Worm (Caenorhabditis elegans) whole organism, L4 larva: ENCODE measurements around the gene F35F11.2.
A peak's percentile ranks its signal among the peaks of the same experiment; 100 is the strongest.

Source experiments
- F10B5.3 ChIP-seq: sonication (generic microtip); optimal IDR thresholded peaks from 2 replicates; lab custom pipeline; 2016; ENCODE audit warnings: mild to moderate bottlenecking, missing genetic modification characterization, missing compliant biosample characterization
- F37D6.2 ChIP-seq: sonication (generic microtip); optimal IDR thresholded peaks from 2 replicates; lab custom pipeline; 2016; ENCODE audit warnings: mild to moderate bottlenecking, missing genetic modification characterization, missing compliant biosample characterization
- Y105C5A.15 ChIP-seq: fragments of 200-800 bp; sonication (Bioruptor generic); IDR thresholded peaks from 2 replicates; pipeline ENCODE4 v1.3.6; 2022; ENCODE audit warnings: missing genetic modification characterization, missing compliant biosample characterization
- ZK546.5 ChIP-seq, 2 experiments: sonication (generic microtip); optimal IDR thresholded peaks; 2 replicates each; lab custom pipeline; 2017; ENCODE audit warnings: missing biosample characterization in 2 of 2, missing genetic modification characterization in 2 of 2
- aha-1 ChIP-seq: fragments of 150-350 bp; peaks from one replicate; lab custom pipeline; 2014; ENCODE audit warnings: missing biosample characterization, missing genetic modification characterization
- ama-1 ChIP-seq: fragments of 150-350 bp; optimal IDR thresholded peaks from 2 replicates; lab custom pipeline; 2014; ENCODE audit warnings: inconsistent platforms, mixed read lengths
- arid-1 ChIP-seq: fragments of 200-800 bp; sonication (Bioruptor generic); conservative IDR thresholded peaks from 2 replicates; pipeline ENCODE4 v1.3.6; 2022; ENCODE audit warnings: missing genetic modification reagents, missing genetic modification characterization, missing compliant biosample characterization
- ceh-44 ChIP-seq: fragments of 200-800 bp; sonication (Bioruptor generic); IDR thresholded peaks from 2 replicates; pipeline ENCODE4 v1.3.6; 2022; ENCODE audit warnings: missing genetic modification reagents, missing genetic modification characterization, missing compliant biosample characterization
- ceh-82 ChIP-seq: sonication (generic microtip); optimal IDR thresholded peaks from 2 replicates; lab custom pipeline; 2017; ENCODE audit warnings: missing biosample characterization, missing genetic modification characterization
- daf-19 ChIP-seq: fragments of 200-800 bp; sonication (Bioruptor generic); conservative IDR thresholded peaks from 2 replicates; pipeline ENCODE4 v1.3.6; 2022; ENCODE audit warnings: missing genetic modification characterization, missing compliant biosample characterization
- daf-8 ChIP-seq: fragments of 200-800 bp; sonication (Bioruptor generic); IDR thresholded peaks from 2 replicates; pipeline ENCODE4 v1.3.6; 2022; ENCODE audit warnings: missing genetic modification characterization, missing compliant biosample characterization
- dmd-8 ChIP-seq: fragments of 200-800 bp; sonication (Bioruptor generic); IDR thresholded peaks from 2 replicates; pipeline ENCODE4 v1.3.6; 2022; ENCODE audit warnings: missing genetic modification characterization, missing compliant biosample characterization
- dmd-9 ChIP-seq: fragments of 200-800 bp; sonication (Bioruptor generic); IDR thresholded peaks from 2 replicates; pipeline ENCODE4 v1.3.6; 2022; ENCODE audit warnings: missing genetic modification reagents, missing genetic modification characterization, missing compliant biosample characterization
- dpl-1 ChIP-seq: fragments of 150-350 bp; optimal IDR thresholded peaks from 2 replicates; lab custom pipeline; 2014; ENCODE audit warnings: missing biosample characterization, missing genetic modification reagents, missing genetic modification characterization
- egl-27 ChIP-seq: sonication (generic microtip); optimal IDR thresholded peaks from 3 replicates; lab custom pipeline; 2017; ENCODE audit warnings: missing biosample characterization, missing genetic modification reagents, missing genetic modification characterization
- fkh-10 ChIP-seq: fragments of 150-350 bp; optimal IDR thresholded peaks from 2 replicates; lab custom pipeline; 2014; ENCODE audit warnings: missing biosample characterization, missing genetic modification reagents, missing genetic modification characterization
- fos-1 ChIP-seq: fragments of 150-350 bp; optimal IDR thresholded peaks from 2 replicates; lab custom pipeline; 2014; ENCODE audit warnings: missing biosample characterization, missing genetic modification characterization
- jun-1 ChIP-seq: fragments of 150-350 bp; optimal IDR thresholded peaks from 2 replicates; lab custom pipeline; 2014; ENCODE audit warnings: missing biosample characterization, missing genetic modification reagents, missing genetic modification characterization
- lim-7 ChIP-seq: fragments of 200-800 bp; sonication (Bioruptor generic); IDR thresholded peaks from 2 replicates; pipeline ENCODE4 v1.3.6; 2022; ENCODE audit warnings: missing genetic modification characterization, missing compliant biosample characterization
- lin-29 ChIP-seq: fragments of 200-800 bp; sonication (Bioruptor generic); IDR thresholded peaks from 2 replicates; pipeline ENCODE4 v1.3.6; 2022; ENCODE audit warnings: missing genetic modification reagents, missing genetic modification characterization, missing compliant biosample characterization
- lin-38 ChIP-seq: fragments of 200-800 bp; sonication (Bioruptor generic); IDR thresholded peaks from 2 replicates; pipeline ENCODE4 v1.3.6; 2022; ENCODE audit warnings: missing genetic modification reagents, missing genetic modification characterization, missing compliant biosample characterization
- mes-2 ChIP-seq: sonication (generic microtip); optimal IDR thresholded peaks from 2 replicates; lab custom pipeline; 2016; ENCODE audit warnings: missing genotype, mild to moderate bottlenecking, missing genetic modification characterization, missing compliant biosample characterization; ENCODE audit not compliant: poor library complexity, severe bottlenecking
- mxl-2 ChIP-seq: fragments of 200-800 bp; sonication (Bioruptor generic); conservative IDR thresholded peaks from 2 replicates; pipeline ENCODE4 v1.3.6; 2022; ENCODE audit warnings: missing genetic modification reagents, missing genetic modification characterization, missing compliant biosample characterization
- nhr-102 ChIP-seq: sonication (generic microtip); optimal IDR thresholded peaks from 2 replicates; lab custom pipeline; 2016; ENCODE audit warnings: mild to moderate bottlenecking, missing genetic modification characterization, moderate library complexity, missing compliant biosample characterization
- nhr-11 ChIP-seq: fragments of 150-350 bp; optimal IDR thresholded peaks from 2 replicates; lab custom pipeline; 2014; ENCODE audit warnings: missing biosample characterization, missing genetic modification characterization
- nhr-42 ChIP-seq: fragments of 200-800 bp; sonication (Bioruptor generic); IDR thresholded peaks from 2 replicates; pipeline ENCODE4 v1.3.6; 2022; ENCODE audit warnings: missing genetic modification characterization, missing compliant biosample characterization
- php-3 ChIP-seq: fragments of 200-800 bp; sonication (Bioruptor generic); IDR thresholded peaks from 2 replicates; pipeline ENCODE4 v1.3.6; 2022; ENCODE audit warnings: missing genetic modification reagents, missing genetic modification characterization, missing compliant biosample characterization
- rbr-2 ChIP-seq: sonication (generic microtip); optimal IDR thresholded peaks from 2 replicates; lab custom pipeline; 2016; ENCODE audit warnings: missing genotype, missing genetic modification characterization, missing compliant biosample characterization
- spr-1 ChIP-seq: sonication (generic microtip); optimal IDR thresholded peaks from 2 replicates; lab custom pipeline; 2016; ENCODE audit warnings: mild to moderate bottlenecking, missing genetic modification characterization, missing compliant biosample characterization
- unc-130 ChIP-seq: sonication (generic microtip); optimal IDR thresholded peaks from 2 replicates; lab custom pipeline; 2016; ENCODE audit warnings: missing genetic modification reagents, missing genetic modification characterization, missing compliant biosample characterization
- unc-62 ChIP-seq, 3 experiments: fragments of 150-350 bp in 1 of 3; sonication (generic microtip); optimal IDR thresholded peaks in 2 of 3; peaks in 1 of 3; 1 replicate in 1 of 3; 2 replicates in 2 of 3; lab custom pipeline; 2014 to 2017; ENCODE audit warnings: missing biosample characterization in 3 of 3, missing genetic modification characterization in 3 of 3, missing genetic modification reagents in 3 of 3, missing genotype in 1 of 3
- vab-7 ChIP-seq: fragments of 200-800 bp; sonication (Bioruptor generic); IDR thresholded peaks from 2 replicates; pipeline ENCODE4 v1.3.6; 2022; ENCODE audit warnings: missing genetic modification reagents, missing genetic modification characterization, missing compliant biosample characterization
- zfp-3 ChIP-seq: fragments of 200-800 bp; sonication (Bioruptor generic); conservative IDR thresholded peaks from 2 replicates; pipeline ENCODE4 v1.3.6; 2022; ENCODE audit warnings: missing genetic modification reagents, missing genetic modification characterization, missing compliant biosample characterization
- zip-11 ChIP-seq: fragments of 200-800 bp; sonication (Bioruptor generic); IDR thresholded peaks from 2 replicates; pipeline ENCODE4 v1.3.6; 2022; ENCODE audit warnings: missing genetic modification characterization, missing compliant biosample characterization
- ztf-7 ChIP-seq: fragments of 150-350 bp; optimal IDR thresholded peaks from 2 replicates; lab custom pipeline; 2014; ENCODE audit warnings: missing biosample characterization, missing genetic modification characterization

F35F11.2 gene

ce11 chrIV:4039984-4040383, at the start of gene F35F11.2:
F35F11.2 (plus strand) TSS chrIV:4040284.
- no peak for TF ChIP-seq nhr-102 (tag; lab: Kevin White, UChicago)

ce11 chrIV:3993292-3993691, 46.8 kb upstream of the F35F11.2 start, which contains the start of gene F47C12.6:
F47C12.6 (minus strand) TSS chrIV:3993392.
- TF ChIP-seq daf-8 (GFP tag; lab: Robert Waterston, UW) = no peak
- no peak for TF ChIP-seq unc-130 (GFP tag; lab: Kevin White, UChicago)
- TF ChIP-seq nhr-42 (GFP tag; lab: Robert Waterston, UW) = no peak
- TF ChIP-seq vab-7 (GFP tag; lab: Robert Waterston, UW) = no peak
- TF ChIP-seq spr-1 = no peak
- TF ChIP-seq arid-1 (GFP tag; lab: Robert Waterston, UW) = no peak
- no peak for TF ChIP-seq lim-7 (GFP tag; lab: Robert Waterston, UW)
- TF ChIP-seq jun-1 (tag; lab: Kevin White, UChicago) = no peak

ce11 chrIV:3994318-3994717, 45.8 kb upstream of the F35F11.2 start, which contains the start of gene F47C12.13:
F47C12.13 (minus strand) TSS chrIV:3994418.
- TF ChIP-seq unc-62 (GFP tag; optimal IDR thresholded peaks at IDR 0.05 in 1 of 2; lab: Kevin White, UChicago) = peak in 1 of 2 experiments; percentile 0
- no peak for TF ChIP-seq unc-62 (tag; optimal IDR thresholded peaks at IDR 0.05; lab: Kevin White, UChicago)
- no peak for TF ChIP-seq vab-7 (GFP tag; lab: Robert Waterston, UW)
- no peak for TF ChIP-seq ceh-82 (tag; lab: Kevin White, UChicago)

ce11 chrIV:3995384-3995783, 44.7 kb upstream of the F35F11.2 start, which contains the start of gene F47C12.7:
F47C12.7 (minus strand) TSS chrIV:3995484.
- TF ChIP-seq aha-1 (tag; lab: Kevin White, UChicago) = peak; percentile 28
- TF ChIP-seq Y105C5A.15 (GFP tag; lab: Robert Waterston, UW) = no peak
- TF ChIP-seq fos-1 (tag; lab: Kevin White, UChicago) = no peak
- TF ChIP-seq F37D6.2 = no peak
- no peak for TF ChIP-seq daf-8 (GFP tag; lab: Robert Waterston, UW)
- TF ChIP-seq lin-38 (GFP tag; lab: Robert Waterston, UW) = no peak
- TF ChIP-seq, all 104 proteins: peak for 1

ce11 chrIV:3998517-3998916, 41.6 kb upstream of the F35F11.2 start, which contains the start of gene F47C12.8:
F47C12.8 (minus strand) TSS chrIV:3998617.
- TF ChIP-seq rbr-2 (tag; lab: Kevin White, UChicago) (no peak), fkh-10 (GFP tag; lab: Kevin White, UChicago) (no peak), lin-29 (GFP tag; lab: Robert Waterston, UW) (no peak), daf-19 (GFP tag; lab: Robert Waterston, UW) (no peak), mxl-2 (GFP tag; lab: Robert Waterston, UW) (no peak), php-3 (GFP tag; lab: Robert Waterston, UW) (no peak), nhr-11 (tag; lab: Kevin White, UChicago) (no peak), ceh-44 (GFP tag; lab: Robert Waterston, UW) (no peak), dmd-8 (GFP tag; lab: Robert Waterston, UW) (no peak), F10B5.3 (no peak), dpl-1 (no peak), egl-27 (tag; lab: Kevin White, UChicago) (no peak), ztf-7 (tag; lab: Kevin White, UChicago) (no peak), ZK546.5 (tag; optimal IDR thresholded peaks at IDR 0.05; lab: Kevin White, UChicago) (no peak), dmd-9 (GFP tag; lab: Robert Waterston, UW) (no peak), mes-2 (tag; lab: Kevin White, UChicago) (no peak), zip-11 (GFP tag; lab: Robert Waterston, UW) (no peak), zfp-3 (GFP tag; lab: Robert Waterston, UW) (no peak), unc-62 (GFP tag; optimal IDR thresholded peaks at IDR 0.05 in 1 of 2; lab: Kevin White, UChicago) (no peak), unc-62 (tag; optimal IDR thresholded peaks at IDR 0.05; lab: Kevin White, UChicago) (no peak), ama-1 (lab: Kevin White, UChicago) (no peak)
